Worm (Caenorhabditis elegans) whole organism, L2 larva: ENCODE measurements around the gene srj-15.

ENCODE experiments used
- Y55F3AM.14 ChIP-seq: fragments of 200-800 bp; sonication (Bioruptor generic); optimal IDR thresholded peaks from 2 replicates; lab custom pipeline; 2018; ENCODE audit warnings: mild to moderate bottlenecking, missing genetic modification characterization, missing compliant biosample characterization
- ama-1 ChIP-seq: fragments of 150-350 bp; optimal IDR thresholded peaks from 2 replicates; lab custom pipeline; 2018; ENCODE audit warnings: inconsistent platforms
- elt-1 ChIP-seq: fragments of 150-350 bp; optimal IDR thresholded peaks from 2 replicates; lab custom pipeline; 2014; ENCODE audit warnings: missing biosample characterization, missing genetic modification characterization
- lin-39 ChIP-seq: fragments of 150-350 bp; optimal IDR thresholded peaks from 2 replicates; lab custom pipeline; 2014; ENCODE audit warnings: missing biosample characterization, missing genetic modification reagents, missing genetic modification characterization
- nhr-12 ChIP-seq: fragments of 150-350 bp; optimal IDR thresholded peaks from 2 replicates; lab custom pipeline; 2014; ENCODE audit warnings: missing biosample characterization, missing genetic modification characterization
- snpc-4 ChIP-seq: fragments of 150-350 bp; optimal IDR thresholded peaks from 2 replicates; lab custom pipeline; 2014; ENCODE audit warnings: missing biosample characterization, missing genetic modification characterization
- unc-39 ChIP-seq: fragments of 150-350 bp; optimal IDR thresholded peaks from 2 replicates; lab custom pipeline; 2014; ENCODE audit warnings: missing biosample characterization, missing genetic modification characterization
- unc-62 ChIP-seq: fragments of 150-350 bp; optimal IDR thresholded peaks from 2 replicates; lab custom pipeline; 2014; ENCODE audit warnings: missing biosample characterization, missing genetic modification reagents, missing genetic modification characterization

DNA sequence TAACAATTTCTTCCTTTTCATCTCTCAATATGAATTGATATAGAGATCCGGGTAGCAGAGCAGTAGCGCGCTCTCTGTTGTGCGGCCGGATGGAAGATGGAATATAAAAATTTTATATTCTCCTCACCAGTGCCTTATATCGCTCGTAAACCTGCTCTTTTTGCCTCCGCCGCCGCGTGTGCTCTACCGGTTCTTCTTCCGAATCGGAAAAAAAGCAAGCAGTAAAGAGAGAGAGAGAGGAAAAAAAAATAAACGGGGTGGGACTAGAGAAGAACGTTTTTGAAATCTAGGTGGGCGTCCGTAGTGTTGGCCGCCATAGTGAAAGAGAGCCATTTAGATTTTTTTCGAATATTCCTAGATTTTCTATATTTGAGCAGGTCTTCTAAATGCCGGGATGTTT, 26.7 kb downstream of the srj-15 start, which contains the start of gene glb-25:
- TF ChIP-seq snpc-4 (tag; lab: Kevin White, UChicago): no peak
- TF ChIP-seq Y55F3AM.14 (GFP tag; lab: Kevin White, UChicago): no peak
- no peak for TF ChIP-seq unc-62 (GFP tag; lab: Kevin White, UChicago)
- TF ChIP-seq elt-1 (tag; lab: Kevin White, UChicago): no peak
- TF ChIP-seq unc-39 (tag; lab: Kevin White, UChicago): no peak
- TF ChIP-seq nhr-12 (tag; lab: Kevin White, UChicago): no peak
- no peak for TF ChIP-seq lin-39 (tag; lab: Kevin White, UChicago)
- TF ChIP-seq ama-1 (lab: Kevin White, UChicago): no peak
